Fruit fly (Drosophila melanogaster) Kc167 (cell line): Measurements from ENCODE around the gene Hsp70Aa.

Experiments
- Myc ChIP-seq: fragments of >200 bp; optimal IDR thresholded peaks from 2 replicates; lab custom pipeline; 2017; ENCODE audit warnings: missing external identifiers
- Sin3A ChIP-seq: fragments of >200 bp; optimal IDR thresholded peaks from 2 replicates; lab custom pipeline; 2018; ENCODE audit warnings: missing external identifiers
- h ChIP-seq: fragments of >200 bp; optimal IDR thresholded peaks from 3 replicates; lab custom pipeline; 2018; ENCODE audit warnings: missing external identifiers
- insv ChIP-seq: fragments of >200 bp; optimal IDR thresholded peaks from 3 replicates; lab custom pipeline; 2018; ENCODE audit warnings: missing external identifiers
- psq ChIP-seq: fragments of >200 bp; optimal IDR thresholded peaks from 2 replicates; lab custom pipeline; 2017; ENCODE audit warnings: missing external identifiers
- ttk ChIP-seq: sonication (Bioruptor generic); optimal IDR thresholded peaks from 2 replicates; lab custom pipeline; 2017; ENCODE audit warnings: missing external identifiers

The Hsp70Aa gene

dm6 chr3R:11979879-11980571, 23.7 kb upstream of the Hsp70Aa start, which contains the start of gene CG18547:
CG18547 (minus strand) TSS chr3R:11980390.
- no peak for TF ChIP-seq Sin3A (lab: Kevin White, UChicago)
- no peak for TF ChIP-seq h (lab: Kevin White, UChicago)
- TF ChIP-seq ttk (lab: Kevin White, UChicago): no peak
- TF ChIP-seq Myc (lab: Kevin White, UChicago): no peak
- no peak for TF ChIP-seq psq (lab: Kevin White, UChicago)
- no peak for TF ChIP-seq insv

DNA sequence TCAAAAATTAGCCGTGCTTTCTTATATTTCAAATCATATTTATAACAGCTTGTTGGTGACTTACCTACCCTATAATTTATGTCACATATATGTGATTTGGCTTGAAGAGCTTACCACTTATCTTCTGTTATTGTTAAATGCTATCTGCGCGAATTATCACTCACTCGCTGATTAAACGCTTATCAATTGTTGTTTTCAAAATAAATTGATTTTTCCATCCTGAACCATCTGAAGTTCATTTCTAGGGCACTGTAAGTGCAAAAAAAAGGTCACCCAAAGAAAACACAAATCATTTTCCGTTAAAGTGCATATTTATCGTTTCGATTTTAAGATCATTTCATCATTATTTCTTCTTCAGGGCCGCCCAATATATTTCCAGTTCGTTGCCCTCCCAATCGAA, 21.9 kb upstream of the Hsp70Aa start:
- TF ChIP-seq ttk (lab: Kevin White, UChicago) (no peak), h (lab: Kevin White, UChicago) (no peak), psq (lab: Kevin White, UChicago) (no peak), Myc (lab: Kevin White, UChicago) (no peak), Sin3A (lab: Kevin White, UChicago) (no peak), insv (no peak)

DNA sequence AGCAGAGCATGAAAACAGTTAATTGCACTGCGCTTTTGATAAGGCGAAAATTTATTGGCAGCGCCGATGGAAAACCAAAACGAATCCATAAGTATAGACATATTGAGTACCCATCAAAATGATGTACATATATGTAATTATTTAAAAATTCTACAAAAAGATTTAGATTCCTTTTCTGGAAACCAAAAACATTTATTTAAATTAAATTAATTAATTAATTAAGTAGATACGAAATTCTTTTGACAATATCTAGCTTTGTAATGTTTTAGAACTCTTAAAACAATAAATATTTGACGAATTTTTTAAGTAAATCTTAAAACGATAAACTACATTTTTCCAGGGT, 21.0 kb upstream of the Hsp70Aa start:
- TF ChIP-seq ttk (lab: Kevin White, UChicago): no peak
- no peak for TF ChIP-seq insv
- TF ChIP-seq Sin3A (lab: Kevin White, UChicago): no peak
- TF ChIP-seq h (lab: Kevin White, UChicago): no peak
- TF ChIP-seq Myc (lab: Kevin White, UChicago): no peak
- TF ChIP-seq psq (lab: Kevin White, UChicago): no peak

DNA sequence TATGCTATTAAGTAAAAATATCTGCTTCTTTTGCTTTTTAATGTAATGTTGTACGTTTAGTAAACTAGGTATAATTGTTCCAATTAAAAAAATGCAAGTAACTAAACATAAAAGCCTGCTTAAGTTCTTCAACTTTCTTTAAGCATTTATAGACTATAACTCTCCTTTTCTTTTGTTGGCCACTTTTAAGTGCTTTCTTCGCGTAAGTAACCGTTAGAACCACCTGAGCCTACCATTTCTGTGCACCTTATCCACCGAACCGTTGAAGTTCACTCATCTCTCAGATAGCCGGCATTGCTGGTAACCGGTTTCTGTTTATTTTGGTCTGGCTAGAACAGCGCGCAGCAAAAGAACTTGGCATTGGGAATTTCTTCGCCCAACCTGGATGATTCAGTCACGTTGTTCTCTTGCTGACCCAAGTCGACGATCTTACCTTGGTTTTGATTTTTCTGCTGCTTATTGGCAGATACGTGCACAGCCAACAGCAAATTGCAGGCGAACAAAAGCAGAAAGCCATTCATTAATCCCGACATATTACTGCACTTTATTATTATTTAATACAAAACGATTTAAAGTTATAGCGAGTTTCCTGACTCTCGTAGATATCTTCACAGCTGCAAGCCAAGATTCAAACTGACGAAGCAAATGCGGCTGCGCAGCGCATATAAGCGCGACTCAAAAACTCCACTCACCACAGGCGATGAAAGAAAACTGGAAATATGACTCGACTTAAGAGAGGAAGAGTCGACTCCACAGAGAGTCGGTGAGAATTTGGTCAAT, 20.4 kb upstream of the Hsp70Aa start, which contains the start of gene CG10005:
CG10005 (minus strand) TSS at position 642 of the 780 bp plus-strand sequence.
- TF ChIP-seq psq (lab: Kevin White, UChicago): no peak
- TF ChIP-seq insv: no peak
- no peak for TF ChIP-seq Myc (lab: Kevin White, UChicago)
- TF ChIP-seq Sin3A (lab: Kevin White, UChicago): no peak
- TF ChIP-seq ttk (lab: Kevin White, UChicago): no peak
- no peak for TF ChIP-seq h (lab: Kevin White, UChicago)

dm6 chr3R:11974631-11975030, 18.3 kb upstream of the Hsp70Aa start, which contains the start of gene Tango9:
Tango9 (minus strand) TSS chr3R:11974910.
- TF ChIP-seq insv (no peak), ttk (lab: Kevin White, UChicago) (no peak), psq (lab: Kevin White, UChicago) (no peak), Myc (lab: Kevin White, UChicago) (no peak), h (lab: Kevin White, UChicago) (no peak), Sin3A (lab: Kevin White, UChicago) (no peak)

DNA sequence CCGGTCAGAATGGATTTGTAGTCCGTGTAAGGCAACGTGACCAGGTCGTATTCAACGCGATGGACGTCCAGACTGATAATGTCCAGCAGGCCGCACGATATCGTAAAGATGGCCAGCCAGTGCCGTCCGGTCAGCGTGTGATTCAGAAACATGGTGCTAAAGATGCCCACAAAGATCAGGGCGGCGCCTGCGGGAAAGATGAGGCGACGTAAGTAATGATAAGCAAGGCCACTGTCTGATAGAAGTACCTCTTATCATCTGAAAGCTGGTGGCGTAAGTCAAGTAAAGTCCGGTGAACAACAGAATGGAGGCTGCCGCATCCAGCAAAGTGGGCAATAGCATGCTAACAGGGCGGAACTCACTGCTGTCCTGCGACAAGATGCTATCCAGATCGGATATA, 17.5 kb upstream of the Hsp70Aa start:
- TF ChIP-seq h (lab: Kevin White, UChicago) (no peak), Myc (lab: Kevin White, UChicago) (no peak), ttk (lab: Kevin White, UChicago) (no peak), psq (lab: Kevin White, UChicago) (no peak), insv (no peak), Sin3A (lab: Kevin White, UChicago) (no peak)

DNA sequence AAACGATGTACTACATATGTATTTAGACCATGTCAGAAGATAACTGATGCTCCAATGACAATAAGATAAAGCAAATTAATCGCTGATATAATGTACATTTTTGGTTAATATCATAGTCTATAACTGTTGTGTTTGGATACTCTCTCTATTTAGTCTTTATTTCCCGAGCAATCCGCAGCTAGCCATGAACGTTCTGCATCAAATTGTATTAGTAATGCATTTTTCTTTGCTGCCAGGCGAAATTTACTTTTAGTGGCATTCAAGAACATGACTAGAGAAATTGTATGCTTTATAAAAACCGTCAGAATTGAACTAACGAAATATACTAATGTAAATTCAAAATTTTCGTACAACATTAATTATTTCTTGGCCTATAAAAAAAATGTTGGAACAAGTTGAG, 15.1 kb upstream of the Hsp70Aa start, which contains the start of gene GC2:
GC2 (plus strand) TSS at position 301 of the 400 bp plus-strand sequence.
- no peak for TF ChIP-seq Sin3A (lab: Kevin White, UChicago)
- no peak for TF ChIP-seq ttk (lab: Kevin White, UChicago)

DNA sequence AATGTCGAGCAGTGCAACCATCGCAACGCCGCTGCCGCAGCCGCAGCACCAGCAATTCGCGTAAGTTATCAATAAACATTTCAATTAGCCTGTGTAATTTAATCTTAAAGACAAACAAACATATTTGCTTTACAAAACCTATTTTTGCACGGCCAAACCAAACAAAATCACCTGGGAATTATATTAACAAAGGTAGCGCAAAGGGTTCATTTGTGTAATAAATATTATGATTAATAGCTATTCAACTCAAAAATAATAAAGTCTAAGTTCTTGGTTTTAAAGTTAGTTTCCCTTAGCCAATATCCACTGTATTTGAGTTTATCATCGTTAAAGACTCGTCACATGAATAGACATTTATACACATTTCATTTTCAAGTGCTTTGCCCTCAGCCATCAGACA, 12.9 kb upstream of the Hsp70Aa start:
- TF ChIP-seq insv: no peak
- no peak for TF ChIP-seq Sin3A (lab: Kevin White, UChicago)
- TF ChIP-seq Myc (lab: Kevin White, UChicago): no peak
- no peak for TF ChIP-seq ttk (lab: Kevin White, UChicago)
- no peak for TF ChIP-seq psq (lab: Kevin White, UChicago)
- TF ChIP-seq h (lab: Kevin White, UChicago): no peak

DNA sequence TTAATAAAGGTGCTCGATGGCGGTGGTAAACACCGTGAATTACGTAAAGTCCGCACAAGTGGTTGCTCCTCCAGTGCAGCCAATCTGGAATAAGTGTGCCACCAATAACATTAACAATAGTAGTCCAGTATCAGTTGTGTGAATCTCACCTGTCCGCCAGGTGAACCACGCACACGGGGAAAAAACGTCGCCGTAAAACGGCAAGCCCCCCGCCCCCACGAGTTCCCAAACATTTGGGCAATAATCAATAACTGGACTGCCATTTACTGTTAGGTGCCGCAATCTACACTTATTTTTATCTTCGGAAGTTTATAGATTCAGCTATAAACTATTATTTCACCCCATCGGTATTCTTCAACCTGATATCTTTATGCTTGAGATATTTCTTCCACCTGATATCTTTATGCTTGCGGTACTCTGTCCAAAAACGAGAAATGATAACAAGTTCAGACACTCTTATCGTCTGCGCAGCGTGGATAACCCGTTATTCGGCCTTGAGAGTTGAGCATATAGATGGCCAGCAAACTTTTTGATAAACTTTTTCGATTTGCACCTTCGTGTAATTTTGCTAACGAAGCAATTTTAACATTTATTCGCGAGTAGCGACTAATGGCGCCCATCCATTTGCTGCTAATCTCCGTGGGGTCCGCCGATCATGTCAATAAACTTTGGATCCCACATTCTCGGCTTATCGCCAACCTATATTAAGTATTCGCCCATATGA, 11.8 kb upstream of the Hsp70Aa start:
- TF ChIP-seq psq (lab: Kevin White, UChicago) (no peak), Sin3A (lab: Kevin White, UChicago) (no peak), Myc (lab: Kevin White, UChicago) (no peak), insv (no peak), h (lab: Kevin White, UChicago) (no peak), ttk (lab: Kevin White, UChicago) (no peak)

DNA sequence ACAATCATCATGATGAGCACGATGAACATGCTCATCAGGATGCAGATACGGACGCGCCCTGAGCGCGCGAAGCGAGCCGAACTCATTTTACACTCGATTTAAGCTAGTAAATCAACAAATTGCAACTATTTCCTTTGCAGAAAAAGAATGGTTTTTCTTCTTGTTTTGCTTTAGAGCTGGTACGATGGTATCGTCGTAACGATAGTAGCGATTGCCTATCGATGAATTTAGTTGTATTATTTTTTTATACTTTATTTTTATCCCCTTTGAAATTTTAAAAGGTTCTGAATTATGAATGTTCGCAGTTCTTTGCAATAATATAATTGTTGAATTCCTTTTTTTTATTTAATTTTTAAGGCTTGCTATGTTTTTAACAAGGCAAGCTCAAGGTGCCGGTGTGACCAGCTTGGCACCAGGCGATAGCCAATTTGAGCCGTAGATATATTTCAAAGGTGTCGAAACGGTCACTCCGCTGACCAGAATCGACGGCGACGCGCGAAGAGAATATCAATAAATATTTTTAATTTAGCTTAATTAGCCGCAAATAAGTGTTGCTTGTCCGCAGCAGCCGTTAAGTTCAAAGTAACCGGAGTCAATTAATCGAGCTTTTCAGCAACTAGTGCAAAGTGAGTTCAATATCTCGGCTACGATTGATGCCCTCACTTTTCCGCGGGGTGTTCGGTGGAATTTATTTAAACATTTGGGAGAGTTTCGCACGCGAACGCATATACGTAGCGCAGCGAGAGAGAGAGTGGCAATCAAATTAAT, 11.1 kb upstream of the Hsp70Aa start, which contains the start of the genes CG12213 and GC1:
CG12213 (minus strand) TSS at position 430 of the 768 bp plus-strand sequence.
GC1 (plus strand) TSS at position 447 of the 768 bp plus-strand sequence.
- TF ChIP-seq psq (lab: Kevin White, UChicago) (no peak), h (lab: Kevin White, UChicago) (no peak), Sin3A (lab: Kevin White, UChicago) (no peak), Myc (lab: Kevin White, UChicago) (no peak), ttk (lab: Kevin White, UChicago) (no peak), insv (no peak)
